Fruit fly (Drosophila melanogaster) whole organism, embryonic: ENCODE data around the gene Glyat.

Experiments used
- BEAF-32 ChIP-seq: fragments of 200-800 bp; sonication (Bioruptor generic); optimal IDR thresholded peaks from 3 replicates; lab custom pipeline; 2017; ENCODE audit warnings: missing biosample characterization, missing genetic modification characterization, mild to moderate bottlenecking, moderate library complexity, missing genetic modification reagents
- Bgb ChIP-seq: fragments of 200-800 bp; sonication (Bioruptor generic); IDR thresholded peaks from 2 replicates; pipeline ENCODE4 v1.3.6; 2022; ENCODE audit warnings: missing biosample characterization, missing genetic modification characterization; ENCODE audit not compliant: partially characterized antibody
- CG10654 ChIP-seq: fragments of 200-800 bp; sonication (Bioruptor generic); optimal IDR thresholded peaks from 2 replicates; lab custom pipeline; 2016; ENCODE audit warnings: missing biosample characterization, missing genetic modification characterization
- CG13287 ChIP-seq: fragments of 200-800 bp; sonication (Bioruptor generic); IDR thresholded peaks from 2 replicates; pipeline ENCODE4 v1.3.6; 2022; ENCODE audit warnings: missing biosample characterization, missing genetic modification characterization; ENCODE audit not compliant: partially characterized antibody
- CG15269 ChIP-seq: fragments of 200-800 bp; sonication (Bioruptor generic); optimal IDR thresholded peaks from 2 replicates; lab custom pipeline; 2018; ENCODE audit warnings: missing biosample characterization, mild to moderate bottlenecking, missing genetic modification characterization, moderate library complexity
- CG16813 ChIP-seq: fragments of 200-800 bp; sonication (Bioruptor generic); IDR thresholded peaks from 3 replicates; pipeline ENCODE4 v1.3.6; 2022; ENCODE audit warnings: missing biosample characterization, missing genetic modification characterization; ENCODE audit not compliant: partially characterized antibody
- CG17829 ChIP-seq: fragments of 200-800 bp; optimal IDR thresholded peaks from 2 replicates; lab custom pipeline; 2019; ENCODE audit warnings: missing biosample characterization, mild to moderate bottlenecking, missing genetic modification characterization, moderate library complexity
- CG2120 ChIP-seq: fragments of 200-800 bp; sonication (Bioruptor generic); optimal IDR thresholded peaks from 3 replicates; lab custom pipeline; 2016; ENCODE audit warnings: missing biosample characterization, missing genetic modification characterization
- CG34224 ChIP-seq: fragments of 200-800 bp; sonication (Bioruptor generic); IDR thresholded peaks from 3 replicates; pipeline ENCODE4 v1.3.6; 2022; ENCODE audit warnings: missing biosample characterization, missing genetic modification characterization; ENCODE audit not compliant: partially characterized antibody
- CG3726 ChIP-seq: fragments of 200-800 bp; sonication (Bioruptor generic); IDR thresholded peaks from 3 replicates; pipeline ENCODE4, ENCODE4 v1.3.6; 2022; ENCODE audit warnings: missing biosample characterization, missing genetic modification characterization
- CG6791 ChIP-seq: fragments of 200-800 bp; sonication (Bioruptor generic); IDR thresholded peaks from 3 replicates; pipeline ENCODE4 v1.3.6; 2022; ENCODE audit warnings: missing biosample characterization, missing genetic modification characterization; ENCODE audit not compliant: partially characterized antibody
- Dll ChIP-seq: fragments of 200-800 bp; sonication (Bioruptor generic); IDR thresholded peaks from 4 replicates; pipeline ENCODE4 v1.3.6; 2022; ENCODE audit warnings: missing biosample characterization, missing genetic modification characterization; ENCODE audit not compliant: partially characterized antibody
- Doc3 ChIP-seq: fragments of 200-800 bp; sonication (Bioruptor generic); IDR thresholded peaks from 3 replicates; pipeline ENCODE4 v1.3.6; 2022; ENCODE audit warnings: missing biosample characterization, missing genetic modification characterization; ENCODE audit not compliant: partially characterized antibody
- Dp ChIP-seq: fragments of 200-800 bp; sonication (Bioruptor generic); optimal IDR thresholded peaks from 2 replicates; lab custom pipeline; 2018; ENCODE audit warnings: missing biosample characterization, mild to moderate bottlenecking, missing genetic modification characterization, moderate library complexity
- Dref ChIP-seq: fragments of 200-800 bp; sonication (Bioruptor generic); IDR thresholded peaks from 2 replicates; pipeline ENCODE4 v1.3.6; 2022; ENCODE audit warnings: missing biosample characterization, missing genetic modification characterization
- E2f2 ChIP-seq: fragments of 200-800 bp; sonication (Bioruptor generic); IDR thresholded peaks from 2 replicates; pipeline ENCODE4 v1.3.6; 2022; ENCODE audit warnings: missing biosample characterization, missing genetic modification characterization
- HLH4C ChIP-seq: fragments of 200-800 bp; sonication (Bioruptor generic); IDR thresholded peaks from 3 replicates; pipeline ENCODE4 v1.3.6; 2022; ENCODE audit warnings: missing biosample characterization, missing genetic modification characterization; ENCODE audit not compliant: partially characterized antibody
- HmgZ ChIP-seq: fragments of 200-800 bp; sonication (Bioruptor generic); optimal IDR thresholded peaks from 2 replicates; lab custom pipeline; 2018; ENCODE audit warnings: missing biosample characterization, mild to moderate bottlenecking, missing genetic modification characterization
- Lhr ChIP-seq: fragments of 200-800 bp; sonication (Bioruptor generic); optimal IDR thresholded peaks from 3 replicates; lab custom pipeline; 2017; ENCODE audit warnings: mild to moderate bottlenecking, missing biosample characterization, missing genetic modification reagents, missing genetic modification characterization
- MBD-R2 ChIP-seq: fragments of 200-800 bp; sonication (Bioruptor generic); IDR thresholded peaks from 2 replicates; pipeline ENCODE4 v1.3.6; 2022; ENCODE audit warnings: missing biosample characterization, missing genetic modification characterization
- NC2α ChIP-seq: fragments of 200-800 bp; sonication (Bioruptor generic); optimal IDR thresholded peaks from 2 replicates; lab custom pipeline; 2016; ENCODE audit warnings: missing biosample characterization, missing genetic modification characterization
- NfI ChIP-seq: fragments of 200-800 bp; sonication (Bioruptor generic); optimal IDR thresholded peaks from 3 replicates; lab custom pipeline; 2018; ENCODE audit warnings: missing biosample characterization, mild to moderate bottlenecking, missing genetic modification characterization, moderate library complexity
- Opbp ChIP-seq: fragments of 200-800 bp; sonication (Bioruptor generic); IDR thresholded peaks from 3 replicates; pipeline ENCODE4 v1.3.6; 2022; ENCODE audit warnings: missing biosample characterization, missing genetic modification characterization; ENCODE audit not compliant: partially characterized antibody
- Scr ChIP-seq: fragments of 200-800 bp; sonication (Bioruptor generic); IDR thresholded peaks from 2 replicates; pipeline ENCODE4 v1.3.6; 2022; ENCODE audit warnings: missing biosample characterization, missing genetic modification characterization; ENCODE audit not compliant: partially characterized antibody
- amos ChIP-seq: fragments of 200-800 bp; sonication (Bioruptor generic); IDR thresholded peaks from 2 replicates; pipeline ENCODE4 v1.3.6; 2022; ENCODE audit warnings: missing biosample characterization, missing genetic modification characterization; ENCODE audit not compliant: partially characterized antibody
- bbx ChIP-seq: fragments of 200-800 bp; sonication (Bioruptor generic); IDR thresholded peaks from 2 replicates; pipeline ENCODE4 v1.3.6; 2022; ENCODE audit warnings: missing biosample characterization, missing genetic modification characterization; ENCODE audit not compliant: partially characterized antibody
- chinmo ChIP-seq: fragments of 200-800 bp; sonication (Bioruptor generic); IDR thresholded peaks from 4 replicates; pipeline ENCODE4 v1.3.6; 2022; ENCODE audit warnings: missing biosample characterization, missing genetic modification characterization; ENCODE audit not compliant: partially characterized antibody
- crol ChIP-seq: fragments of 200-800 bp; sonication (Bioruptor generic); IDR thresholded peaks from 2 replicates; pipeline ENCODE4 v1.3.6; 2022; ENCODE audit warnings: missing biosample characterization, missing genetic modification characterization
- crp ChIP-seq, 2 experiments: fragments of 200-800 bp; sonication (Bioruptor generic); optimal IDR thresholded peaks; 2 replicates in 1 of 2; 3 replicates in 1 of 2; lab custom pipeline; 2017; ENCODE audit warnings: missing biosample characterization in 2 of 2, missing genetic modification characterization in 2 of 2, mild to moderate bottlenecking in 1 of 2, moderate library complexity in 1 of 2
- fd3F ChIP-seq: fragments of 200-800 bp; sonication (Bioruptor generic); optimal IDR thresholded peaks from 2 replicates; lab custom pipeline; 2018; ENCODE audit warnings: missing biosample characterization, mild to moderate bottlenecking, missing genetic modification characterization, moderate library complexity
- gce ChIP-seq: fragments of 200-800 bp; sonication (Bioruptor generic); IDR thresholded peaks from 3 replicates; pipeline ENCODE4 v1.3.6; 2022; ENCODE audit warnings: missing biosample characterization, missing genetic modification characterization
- gcm2 ChIP-seq: fragments of 200-800 bp; sonication (Bioruptor generic); optimal IDR thresholded peaks from 2 replicates; lab custom pipeline; 2016; ENCODE audit warnings: missing biosample characterization, missing genetic modification characterization
- hbn ChIP-seq: fragments of 200-800 bp; sonication (Bioruptor generic); IDR thresholded peaks from 2 replicates; pipeline ENCODE4 v1.3.6; 2022; ENCODE audit warnings: missing biosample characterization, missing genetic modification characterization; ENCODE audit not compliant: partially characterized antibody
- lab ChIP-seq: fragments of 200-800 bp; sonication (Bioruptor generic); optimal IDR thresholded peaks from 3 replicates; lab custom pipeline; 2017; ENCODE audit warnings: missing biosample characterization, missing genetic modification characterization, mild to moderate bottlenecking, moderate library complexity, missing genetic modification reagents
- lbe ChIP-seq: fragments of 200-800 bp; sonication (Bioruptor generic); optimal IDR thresholded peaks from 2 replicates; lab custom pipeline; 2016; ENCODE audit warnings: missing biosample characterization, mild to moderate bottlenecking, missing genetic modification characterization
- nerfin-2 ChIP-seq: fragments of 200-800 bp; sonication (Bioruptor generic); IDR thresholded peaks from 2 replicates; pipeline ENCODE4 v1.3.6; 2022; ENCODE audit warnings: missing biosample characterization, missing genetic modification characterization; ENCODE audit not compliant: partially characterized antibody
- pan ChIP-seq, 4 experiments: fragments of >200 bp in 3 of 4; fragments of 200-800 bp in 1 of 4; sonication (Bioruptor generic) in 1 of 4; optimal IDR thresholded peaks in 3 of 4; IDR thresholded peaks in 1 of 4; 2 replicates each; pipeline versions ENCODE4 v1.3.6 to Lab custom; 2017 to 2022; ENCODE audit warnings: missing biosample characterization in 2 of 4, missing genetic modification characterization in 2 of 4, mixed read lengths in 1 of 4
- pnt ChIP-seq: fragments of 200-800 bp; sonication (Bioruptor generic); optimal IDR thresholded peaks from 3 replicates; lab custom pipeline; 2016; ENCODE audit warnings: missing biosample characterization, missing genetic modification characterization
- pzg ChIP-seq: fragments of 200-800 bp; sonication (Bioruptor generic); optimal IDR thresholded peaks from 3 replicates; lab custom pipeline; 2018; ENCODE audit warnings: missing biosample characterization, mild to moderate bottlenecking, missing genetic modification characterization, moderate library complexity
- sna ChIP-seq: fragments of 200-800 bp; sonication (Bioruptor generic); IDR thresholded peaks from 2 replicates; pipeline ENCODE4 v1.3.6; 2022; ENCODE audit warnings: missing biosample characterization, missing genetic modification characterization; ENCODE audit not compliant: partially characterized antibody
- stwl ChIP-seq: fragments of 200-800 bp; sonication (Bioruptor generic); optimal IDR thresholded peaks from 3 replicates; lab custom pipeline; 2018; ENCODE audit warnings: missing biosample characterization, mild to moderate bottlenecking, missing genetic modification characterization, moderate library complexity
- tgo ChIP-seq: fragments of 200-800 bp; sonication (Bioruptor generic); IDR thresholded peaks from 3 replicates; pipeline ENCODE4 v1.3.6; 2022; ENCODE audit warnings: missing biosample characterization, missing genetic modification characterization
- unc-4 ChIP-seq: fragments of 200-800 bp; sonication (Bioruptor generic); IDR thresholded peaks from 2 replicates; pipeline ENCODE4 v1.3.6; 2022; ENCODE audit warnings: missing biosample characterization, missing genetic modification characterization; ENCODE audit not compliant: partially characterized antibody
- vnd ChIP-seq: fragments of 200-800 bp; sonication (Bioruptor generic); IDR thresholded peaks from 3 replicates; pipeline ENCODE4 v1.3.6; 2022; ENCODE audit warnings: missing biosample characterization, missing genetic modification characterization; ENCODE audit not compliant: partially characterized antibody

Glyat gene

DNA sequence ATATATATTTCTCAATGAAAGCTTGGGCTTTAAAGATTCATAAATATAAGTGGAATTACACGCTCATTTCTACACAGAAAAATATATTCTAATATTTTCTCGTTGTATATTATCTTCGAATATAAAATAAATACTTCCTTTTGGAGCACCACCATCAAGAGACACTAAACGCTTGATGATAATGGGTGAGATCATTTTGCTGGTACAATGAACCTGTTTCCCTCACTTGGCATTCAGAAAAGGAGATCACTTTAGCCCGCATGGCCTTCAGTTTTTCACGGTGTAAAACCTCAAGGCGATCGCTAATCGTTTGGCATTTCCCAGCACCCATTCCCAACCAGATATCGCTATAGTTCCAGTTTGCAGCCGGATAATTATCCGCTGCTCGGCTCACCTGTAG is 4.4 kb downstream of the Glyat start (continued):
- TF ChIP-seq lbe (GFP tag; lab: Kevin White, UChicago): peak; percentile 39
- TF ChIP-seq fd3F (GFP tag; lab: Kevin White, UChicago): no peak
- peak; percentile 14 for TF ChIP-seq CG2120 (GFP tag; lab: Kevin White, UChicago)
- TF ChIP-seq lab (GFP tag; lab: Kevin White, UChicago): peak; percentile 17
- no peak for TF ChIP-seq pan (optimal IDR thresholded peaks at IDR 0.05; lab: Kevin White, UChicago)
- TF ChIP-seq pan (GFP tag; optimal IDR thresholded peaks at IDR 0.05 in 1 of 2, IDR thresholded peaks at IDR 0.05 in 1 of 2): peak in 1 of 2 experiments; percentile 12

- peak; percentile 83 for TF ChIP-seq CG34224 (GFP tag; lab: Robert Waterston, UW)
- TF ChIP-seq Bgb: peak; percentile 54; the same call in 1 of the 2 replicates
- TF ChIP-seq Scr (GFP tag; lab: Robert Waterston, UW): peak; percentile 63
- TF ChIP-seq MBD-R2: peak; percentile 20; the same call in 1 of the 2 replicates
- peak; percentile 56; the same call in 2 of the 3 replicates for TF ChIP-seq Doc3 (GFP tag; lab: Robert Waterston, UW)
- TF ChIP-seq CG6791 (GFP tag; lab: Robert Waterston, UW): peak; percentile 39; the same call in 2 of the 3 replicates
- TF ChIP-seq nerfin-2 (GFP tag; lab: Robert Waterston, UW): peak; percentile 46; the same call in 1 of the 2 replicates
- peak; percentile 82 for TF ChIP-seq E2f2 (GFP tag; lab: Robert Waterston, UW)
- TF ChIP-seq CG10654: no peak
- TF ChIP-seq HmgZ (tag; lab: Kevin White, UChicago): no peak
- peak; percentile 69 for TF ChIP-seq unc-4 (GFP tag; lab: Robert Waterston, UW)
- peak; percentile 32 for TF ChIP-seq CG15269 (tag; lab: Kevin White, UChicago)
- no peak for TF ChIP-seq NfI (GFP tag; lab: Kevin White, UChicago)
- TF ChIP-seq tgo (GFP tag; lab: Robert Waterston, UW): no peak
- TF ChIP-seq Dref (GFP tag; lab: Robert Waterston, UW): peak; percentile 54
- TF ChIP-seq Dp (GFP tag; lab: Kevin White, UChicago): peak; percentile 77
- TF ChIP-seq stwl: peak; percentile 22
- TF ChIP-seq lbe (GFP tag; lab: Kevin White, UChicago): peak; percentile 41
- peak; percentile 28; the same call in 1 of the 3 replicates for TF ChIP-seq vnd (GFP tag; lab: Robert Waterston, UW)
- no peak for TF ChIP-seq NC2α (GFP tag; lab: Kevin White, UChicago)
- peak; percentile 78 for TF ChIP-seq Dll (GFP tag; lab: Robert Waterston, UW)
- TF ChIP-seq pnt (GFP tag; lab: Kevin White, UChicago): no peak
- no peak for TF ChIP-seq CG3726 (GFP tag; lab: Robert Waterston, UW)
- peak; percentile 68 for TF ChIP-seq sna
- TF ChIP-seq CG13287 (GFP tag; lab: Robert Waterston, UW): peak; percentile 83
- TF ChIP-seq gcm2 (GFP tag; lab: Kevin White, UChicago): no peak
- TF ChIP-seq chinmo (GFP tag; lab: Robert Waterston, UW): peak; percentile 87
- TF ChIP-seq Opbp (GFP tag; lab: Robert Waterston, UW): peak; percentile 35; the same call in 2 of the 3 replicates
- no peak for TF ChIP-seq gce
- TF ChIP-seq crp (GFP tag; optimal IDR thresholded peaks at IDR 0.05; lab: Kevin White, UChicago): peak in 1 of 2 experiments; percentile 81
- TF ChIP-seq amos: peak; percentile 50; the same call in 1 of the 2 replicates
- peak; percentile 30 for TF ChIP-seq pzg (GFP tag; lab: Kevin White, UChicago)
- TF ChIP-seq CG17829: no peak
- TF ChIP-seq CG16813: peak; percentile 25; the same call in 1 of the 3 replicates
- peak; percentile 53 for TF ChIP-seq BEAF-32 (GFP tag; lab: Kevin White, UChicago)
- no peak for TF ChIP-seq Lhr (GFP tag; lab: Kevin White, UChicago)
- TF ChIP-seq crol (GFP tag; lab: Robert Waterston, UW): no peak
- peak; percentile 69 for TF ChIP-seq HLH4C
- TF ChIP-seq bbx: peak; percentile 63; the same call in 1 of the 2 replicates
- peak; percentile 62 for TF ChIP-seq hbn (GFP tag; lab: Robert Waterston, UW)
Observed at dm6 chr2L:8004072-8004471, 6.4 kb downstream of the Glyat start, which contains the start of gene Wwox. Gene Wwox (minus strand): TSS chr2L:8004286.
